Fruit fly (Drosophila melanogaster) whole organism: Measurements from ENCODE around the gene RhoGEF3.

Experiments
- CG8478 ChIP-seq: fragments of >200 bp; optimal IDR thresholded peaks from 2 replicates; lab custom pipeline; 2018; ENCODE audit warnings: inconsistent platforms
- Dll ChIP-seq: fragments of >200 bp; optimal IDR thresholded peaks from 2 replicates; lab custom pipeline; 2017
- pan ChIP-seq: fragments of >200 bp; optimal IDR thresholded peaks from 2 replicates; lab custom pipeline; 2017
- psq ChIP-seq: fragments of >200 bp; optimal IDR thresholded peaks from 2 replicates; lab custom pipeline; 2017

dm6 chr3L:324486-324885 lies 47.2 kb downstream of the RhoGEF3 start, which contains the start of gene CG32344:
- TF ChIP-seq pan (lab: Kevin White, UChicago) (no peak), CG8478 (lab: Kevin White, UChicago) (no peak), psq (lab: Kevin White, UChicago) (no peak), Dll (no peak)
